Fruit fly (Drosophila melanogaster) whole organism, prepupa: ENCODE data around the gene alt.

Experiments used
- Blimp-1 ChIP-seq: fragments of 200-800 bp; sonication (Bioruptor generic); optimal IDR thresholded peaks from 3 replicates; lab custom pipeline; 2017; ENCODE audit warnings: missing biosample characterization, missing genetic modification characterization, mild to moderate bottlenecking, moderate library complexity, missing genetic modification reagents
- CG10631 ChIP-seq: fragments of 200-800 bp; sonication (Bioruptor generic); optimal IDR thresholded peaks from 2 replicates; lab custom pipeline; 2016; ENCODE audit warnings: missing biosample characterization, missing genetic modification characterization
- CG11294 ChIP-seq: fragments of 200-800 bp; sonication (Bioruptor generic); IDR thresholded peaks from 2 replicates; pipeline ENCODE4 v1.3.6; 2022; ENCODE audit warnings: missing biosample characterization, missing genetic modification characterization
- CG11762 ChIP-seq: fragments of 200-800 bp; sonication (Bioruptor generic); optimal IDR thresholded peaks from 3 replicates; lab custom pipeline; 2016; ENCODE audit warnings: missing biosample characterization, missing genetic modification characterization; ENCODE audit not compliant: insufficient read depth
- CG1621 ChIP-seq: fragments of 200-800 bp; sonication (Bioruptor generic); optimal IDR thresholded peaks from 3 replicates; lab custom pipeline; 2018; ENCODE audit warnings: missing biosample characterization, mild to moderate bottlenecking, missing genetic modification characterization
- CG16779 ChIP-seq: fragments of 200-800 bp; sonication (Bioruptor generic); optimal IDR thresholded peaks from 3 replicates; lab custom pipeline; 2017; ENCODE audit warnings: missing biosample characterization, mild to moderate bottlenecking, missing genetic modification characterization
- CG3032 ChIP-seq: fragments of 200-800 bp; optimal IDR thresholded peaks from 2 replicates; lab custom pipeline; 2019; ENCODE audit warnings: missing biosample characterization, mild to moderate bottlenecking, missing genetic modification characterization, moderate library complexity
- CG31627 ChIP-seq: fragments of 200-800 bp; sonication (Bioruptor generic); optimal IDR thresholded peaks from 3 replicates; lab custom pipeline; 2016; ENCODE audit warnings: missing biosample characterization, missing genetic modification characterization
- CG32006 ChIP-seq: fragments of 200-800 bp; sonication (Bioruptor generic); optimal IDR thresholded peaks from 3 replicates; lab custom pipeline; 2017; ENCODE audit warnings: missing biosample characterization, mild to moderate bottlenecking, missing genetic modification characterization
- CG34406 ChIP-seq: fragments of 200-800 bp; sonication (Bioruptor generic); optimal IDR thresholded peaks from 3 replicates; lab custom pipeline; 2016; ENCODE audit warnings: missing biosample characterization, missing genetic modification characterization
- CG3919 ChIP-seq: fragments of 200-800 bp; sonication (Bioruptor generic); optimal IDR thresholded peaks from 3 replicates; lab custom pipeline; 2016; ENCODE audit warnings: missing biosample characterization, missing genetic modification characterization
- CG4318 ChIP-seq: fragments of 200-800 bp; sonication (Bioruptor generic); optimal IDR thresholded peaks from 3 replicates; lab custom pipeline; 2017; ENCODE audit warnings: missing biosample characterization, mild to moderate bottlenecking, missing genetic modification characterization
- CG6163 ChIP-seq: fragments of 200-800 bp; sonication (Bioruptor generic); IDR thresholded peaks from 3 replicates; pipeline ENCODE4 v1.3.6; 2022; ENCODE audit warnings: missing biosample characterization, missing genetic modification characterization
- CG6276 ChIP-seq: fragments of 200-800 bp; sonication (Bioruptor generic); optimal IDR thresholded peaks from 2 replicates; lab custom pipeline; 2017; ENCODE audit warnings: missing biosample characterization, mild to moderate bottlenecking, missing genetic modification characterization
- CG6792 ChIP-seq: fragments of 200-800 bp; sonication (Bioruptor generic); optimal IDR thresholded peaks from 3 replicates; lab custom pipeline; 2016; ENCODE audit warnings: missing biosample characterization, missing genetic modification characterization
- CG6854 ChIP-seq: fragments of 200-800 bp; sonication (Bioruptor generic); optimal IDR thresholded peaks from 2 replicates; lab custom pipeline; 2017; ENCODE audit warnings: missing biosample characterization, mild to moderate bottlenecking, missing genetic modification characterization
- CG7368 ChIP-seq: fragments of 200-800 bp; sonication (Bioruptor generic); optimal IDR thresholded peaks from 3 replicates; lab custom pipeline; 2016; ENCODE audit warnings: missing biosample characterization, missing genetic modification characterization
- CG8119 ChIP-seq: fragments of 200-800 bp; sonication (Bioruptor generic); IDR thresholded peaks from 3 replicates; pipeline ENCODE4 v1.3.6; 2022; ENCODE audit warnings: missing biosample characterization, missing genetic modification characterization
- CG8319 ChIP-seq: fragments of 200-800 bp; sonication (Bioruptor generic); optimal IDR thresholded peaks from 3 replicates; lab custom pipeline; 2016; ENCODE audit warnings: missing biosample characterization, missing genetic modification characterization
- CG8632 ChIP-seq: fragments of 200-800 bp; sonication (Bioruptor generic); optimal IDR thresholded peaks from 3 replicates; lab custom pipeline; 2016; ENCODE audit warnings: missing biosample characterization, missing genetic modification characterization
- Eip75B ChIP-seq: fragments of 200-800 bp; sonication (Bioruptor generic); optimal IDR thresholded peaks from 3 replicates; lab custom pipeline; 2016; ENCODE audit warnings: missing biosample characterization, missing genetic modification characterization
- Eip78C ChIP-seq: fragments of 200-800 bp; sonication (Bioruptor generic); peaks from one replicate; lab custom pipeline; 2016; ENCODE audit warnings: missing biosample characterization, missing genetic modification characterization
- Eip93F ChIP-seq: fragments of 200-800 bp; sonication (Bioruptor generic); optimal IDR thresholded peaks from 2 replicates; lab custom pipeline; 2016; ENCODE audit warnings: missing biosample characterization, mild to moderate bottlenecking, missing genetic modification characterization
- Ets96B ChIP-seq: fragments of 200-800 bp; optimal IDR thresholded peaks from 2 replicates; lab custom pipeline; 2019; ENCODE audit warnings: missing biosample characterization, mild to moderate bottlenecking, missing genetic modification characterization, moderate library complexity
- Hr38 ChIP-seq: sonication (Bioruptor generic); optimal IDR thresholded peaks from 2 replicates; lab custom pipeline; 2016; ENCODE audit warnings: missing biosample characterization, missing genetic modification characterization
- Hr39 ChIP-seq: fragments of 200-800 bp; sonication (Bioruptor generic); optimal IDR thresholded peaks from 2 replicates; lab custom pipeline; 2016; ENCODE audit warnings: missing biosample characterization, missing genetic modification characterization
- Lpt ChIP-seq: fragments of 200-800 bp; sonication (Bioruptor generic); optimal IDR thresholded peaks from 3 replicates; lab custom pipeline; 2016; ENCODE audit warnings: missing biosample characterization, missing genetic modification characterization
- Met ChIP-seq: fragments of 200-800 bp; sonication (Bioruptor generic); optimal IDR thresholded peaks from 3 replicates; lab custom pipeline; 2016; ENCODE audit warnings: missing biosample characterization, missing genetic modification characterization
- OdsH ChIP-seq: fragments of 200-800 bp; sonication (Bioruptor generic); optimal IDR thresholded peaks from 3 replicates; lab custom pipeline; 2016; ENCODE audit warnings: missing biosample characterization, missing genetic modification characterization
- Smox ChIP-seq: fragments of 200-800 bp; sonication (Bioruptor generic); optimal IDR thresholded peaks from 3 replicates; lab custom pipeline; 2016; ENCODE audit warnings: missing biosample characterization, missing genetic modification characterization
- Sox102F ChIP-seq: fragments of 200-800 bp; sonication (Bioruptor generic); optimal IDR thresholded peaks from 2 replicates; lab custom pipeline; 2016; ENCODE audit warnings: missing biosample characterization, mild to moderate bottlenecking, missing genetic modification characterization
- Sox14 ChIP-seq: fragments of 200-800 bp; sonication (Bioruptor generic); optimal IDR thresholded peaks from 3 replicates; lab custom pipeline; 2016; ENCODE audit warnings: missing biosample characterization, missing genetic modification characterization
- Sox15 ChIP-seq: fragments of 200-800 bp; sonication (Bioruptor generic); optimal IDR thresholded peaks from 3 replicates; lab custom pipeline; 2016; ENCODE audit warnings: missing biosample characterization, missing genetic modification characterization
- achi ChIP-seq: fragments of 200-800 bp; sonication (Bioruptor generic); optimal IDR thresholded peaks from 3 replicates; lab custom pipeline; 2016; ENCODE audit warnings: missing biosample characterization, missing genetic modification characterization
- acj6 ChIP-seq: fragments of 200-800 bp; sonication (Bioruptor generic); optimal IDR thresholded peaks from 3 replicates; lab custom pipeline; 2016; ENCODE audit warnings: missing biosample characterization, missing genetic modification characterization
- cyc ChIP-seq: fragments of 200-800 bp; sonication (Bioruptor generic); optimal IDR thresholded peaks from 3 replicates; lab custom pipeline; 2016; ENCODE audit warnings: missing biosample characterization, missing genetic modification characterization
- dac ChIP-seq: fragments of 200-800 bp; sonication (Bioruptor generic); optimal IDR thresholded peaks from 2 replicates; lab custom pipeline; 2017; ENCODE audit warnings: missing biosample characterization, mild to moderate bottlenecking, missing genetic modification characterization
- eg ChIP-seq: fragments of 200-800 bp; sonication (Bioruptor generic); IDR thresholded peaks from 3 replicates; pipeline ENCODE4 v1.3.6; 2022; ENCODE audit warnings: missing biosample characterization, missing genetic modification characterization
- esn ChIP-seq: fragments of 200-800 bp; sonication (Bioruptor generic); optimal IDR thresholded peaks from 2 replicates; lab custom pipeline; 2016; ENCODE audit warnings: missing biosample characterization, mild to moderate bottlenecking, missing genetic modification characterization, moderate library complexity
- fd59A ChIP-seq: fragments of 200-800 bp; sonication (Bioruptor generic); optimal IDR thresholded peaks from 2 replicates; lab custom pipeline; 2017; ENCODE audit warnings: missing biosample characterization, mild to moderate bottlenecking, missing genetic modification characterization, missing genetic modification reagents
- fd85E ChIP-seq: fragments of 200-800 bp; sonication (Bioruptor generic); optimal IDR thresholded peaks from 3 replicates; lab custom pipeline; 2016; ENCODE audit warnings: missing biosample characterization, missing genetic modification characterization
- fkh ChIP-seq: fragments of 200-800 bp; sonication (Bioruptor generic); optimal IDR thresholded peaks from 3 replicates; lab custom pipeline; 2017; ENCODE audit warnings: missing biosample characterization, mild to moderate bottlenecking, missing genetic modification characterization, moderate library complexity
- net ChIP-seq: fragments of 200-800 bp; sonication (Bioruptor generic); optimal IDR thresholded peaks from 3 replicates; lab custom pipeline; 2016; ENCODE audit warnings: missing biosample characterization, missing genetic modification characterization
- pdm3 ChIP-seq: fragments of 200-800 bp; sonication (Bioruptor generic); optimal IDR thresholded peaks from 3 replicates; lab custom pipeline; 2016; ENCODE audit warnings: missing biosample characterization, missing genetic modification characterization
- spab ChIP-seq: fragments of 200-800 bp; sonication (Bioruptor generic); optimal IDR thresholded peaks from 2 replicates; lab custom pipeline; 2017; ENCODE audit warnings: missing biosample characterization, mild to moderate bottlenecking, missing genetic modification characterization, missing genetic modification reagents
- ss ChIP-seq, 2 experiments: fragments of 200-800 bp; sonication (Bioruptor generic); optimal IDR thresholded peaks; 2 replicates in 1 of 2; 3 replicates in 1 of 2; lab custom pipeline; 2017 to 2018; ENCODE audit warnings: mild to moderate bottlenecking in 2 of 2, missing biosample characterization in 2 of 2, missing genetic modification characterization in 2 of 2, moderate library complexity in 1 of 2
- svp ChIP-seq: fragments of 200-800 bp; sonication (Bioruptor generic); peaks from one replicate; lab custom pipeline; 2016; ENCODE audit warnings: missing biosample characterization, missing genetic modification characterization
- topi ChIP-seq: fragments of 200-800 bp; sonication (Bioruptor generic); optimal IDR thresholded peaks from 3 replicates; lab custom pipeline; 2016; ENCODE audit warnings: missing biosample characterization, missing genetic modification characterization
- vri ChIP-seq: fragments of 200-800 bp; sonication (Bioruptor generic); optimal IDR thresholded peaks from 3 replicates; lab custom pipeline; 2016; ENCODE audit warnings: missing biosample characterization, mild to moderate bottlenecking, missing genetic modification characterization

alt gene

DNA sequence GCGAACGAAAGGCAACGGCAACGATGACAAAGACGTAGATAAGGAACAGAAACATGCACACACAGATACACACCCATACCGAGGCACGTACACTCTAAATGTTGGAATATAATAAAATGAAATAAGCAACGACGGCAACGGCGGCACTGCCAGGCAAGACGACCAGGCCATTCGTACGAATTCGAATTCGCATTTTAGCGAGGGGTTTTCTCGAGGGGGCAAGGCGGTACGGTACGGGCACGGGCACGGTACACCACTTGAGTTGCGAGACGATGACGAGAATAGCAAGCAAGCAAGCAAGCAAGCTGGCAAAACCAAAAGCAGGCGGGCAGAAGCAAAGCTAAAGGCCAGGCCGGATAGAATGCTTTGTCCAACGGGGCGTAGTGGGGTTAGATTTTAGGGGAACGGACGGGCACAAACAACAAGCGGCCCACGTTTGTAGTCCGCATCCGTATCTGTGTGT, 18.8 kb upstream of the alt start (continued):
- peak; percentile 38 for TF ChIP-seq svp (GFP tag; lab: Kevin White, UChicago)
- TF ChIP-seq CG8119 (GFP tag; lab: Robert Waterston, UW), result 0 out of 3 replicates have a peak, but pooled peaks have one; percentile 8

dm6 chr3R:17700488-17701130, 18.3 kb upstream of the alt start:
- TF ChIP-seq CG8319 (GFP tag; lab: Kevin White, UChicago), result peak; percentile 96
- TF ChIP-seq CG3919 (GFP tag; lab: Kevin White, UChicago), result peak; percentile 96
- peak; percentile 92 for TF ChIP-seq pdm3 (GFP tag; lab: Kevin White, UChicago)
- peak; percentile 98 for TF ChIP-seq acj6
- peak; percentile 95 for TF ChIP-seq Blimp-1 (GFP tag; lab: Kevin White, UChicago)
- TF ChIP-seq CG16779 (tag; lab: Kevin White, UChicago), result peak; percentile 97
- TF ChIP-seq Sox14 (GFP tag; lab: Kevin White, UChicago), result peak; percentile 80
- TF ChIP-seq CG4318 (GFP tag; lab: Kevin White, UChicago), result peak; percentile 96
- TF ChIP-seq fd85E (GFP tag; lab: Kevin White, UChicago), result peak; percentile 76
- peak; percentile 99 for TF ChIP-seq CG34406 (GFP tag; lab: Kevin White, UChicago)
- TF ChIP-seq CG8632 (GFP tag; lab: Kevin White, UChicago), result peak; percentile 99
- TF ChIP-seq net (GFP tag; lab: Kevin White, UChicago), result peak; percentile 96
- peak; percentile 96 for TF ChIP-seq Sox15 (GFP tag; lab: Kevin White, UChicago)
- TF ChIP-seq Sox102F (GFP tag; lab: Kevin White, UChicago), result peak; percentile 93
- TF ChIP-seq Hr39, result peak; percentile 86
- TF ChIP-seq vri (GFP tag; lab: Kevin White, UChicago), result peak; percentile 84
- TF ChIP-seq dac (GFP tag; lab: Kevin White, UChicago), result peak; percentile 89
- TF ChIP-seq esn (GFP tag; lab: Kevin White, UChicago), result peak; percentile 98
- peak; percentile 94 for TF ChIP-seq Eip93F
- peak; percentile 98 for TF ChIP-seq eg (GFP tag; lab: Robert Waterston, UW)
- TF ChIP-seq OdsH (GFP tag; lab: Kevin White, UChicago), result peak; percentile 99
- TF ChIP-seq fkh (GFP tag; lab: Kevin White, UChicago), result peak; percentile 82
- TF ChIP-seq Lpt (GFP tag; lab: Kevin White, UChicago), result peak; percentile 44
- TF ChIP-seq CG7368 (GFP tag; lab: Kevin White, UChicago), result peak; percentile 92
- TF ChIP-seq ss (GFP tag; optimal IDR thresholded peaks at IDR 0.05; lab: Kevin White, UChicago), result peak; percentile 97 to 98
- peak; percentile 90 for TF ChIP-seq Smox
- TF ChIP-seq svp (GFP tag; lab: Kevin White, UChicago), result peak; percentile 93
- TF ChIP-seq Hr38 (GFP tag; lab: Kevin White, UChicago), result no peak
- peak; percentile 91 for TF ChIP-seq Eip75B
- TF ChIP-seq fd59A, result peak; percentile 91
- TF ChIP-seq CG32006 (GFP tag; lab: Kevin White, UChicago), result peak; percentile 99
- peak; percentile 88 for TF ChIP-seq cyc
- TF ChIP-seq CG6854 (GFP tag; lab: Kevin White, UChicago), result peak; percentile 83
- peak; percentile 98 for TF ChIP-seq achi (GFP tag; lab: Kevin White, UChicago)
- TF ChIP-seq CG11762, result peak; percentile 96
- peak; percentile 98 for TF ChIP-seq CG6276 (GFP tag; lab: Kevin White, UChicago)
- TF ChIP-seq CG1621 (tag; lab: Kevin White, UChicago), result peak; percentile 83
- TF ChIP-seq topi (GFP tag; lab: Kevin White, UChicago), result peak; percentile 91
- peak; percentile 99 for TF ChIP-seq CG8119 (GFP tag; lab: Robert Waterston, UW)
- peak; percentile 98 for TF ChIP-seq Eip78C (GFP tag; lab: Kevin White, UChicago)
- peak; percentile 98 for TF ChIP-seq CG6792 (GFP tag; lab: Kevin White, UChicago)
- TF ChIP-seq CG6163 (GFP tag; lab: Robert Waterston, UW), result peak; percentile 97
- peak; percentile 87 for TF ChIP-seq CG31627 (GFP tag; lab: Kevin White, UChicago)
- peak; percentile 98 for TF ChIP-seq CG11294 (GFP tag; lab: Robert Waterston, UW)
- TF ChIP-seq spab (GFP tag; lab: Kevin White, UChicago), result peak; percentile 97
- TF ChIP-seq CG3032 (tag; lab: Kevin White, UChicago), result peak; percentile 99
- TF ChIP-seq CG10631 (GFP tag; lab: Kevin White, UChicago), result peak; percentile 99
- TF ChIP-seq Ets96B (tag; lab: Kevin White, UChicago), result peak; percentile 99
- TF ChIP-seq Met (GFP tag; lab: Kevin White, UChicago), result peak; percentile 94
